Fruit fly (Drosophila melanogaster): ENCODE measurements around the gene Rpt3R.

Rpt3R gene

dm6 chr3R:9756187-9756586 lies at the start of gene Rpt3R, which contains the start of gene Alg12 (continued):
- TF ChIP-seq CG16813 (GFP tag; IDR thresholded peaks at IDR 0.05; ENCODE audit: partially characterized antibody) (peak; percentile 48; the same call in 2 of the 3 replicates), pzg (GFP tag; optimal IDR thresholded peaks at IDR 0.05) (peak; percentile 38), sr (GFP tag; IDR thresholded peaks at IDR 0.05) (no peak), CG3163 (GFP tag; optimal IDR thresholded peaks at IDR 0.05) (no peak), zfh1 (GFP tag; IDR thresholded peaks at IDR 0.05) (no peak), HLH54F (GFP tag; optimal IDR thresholded peaks at IDR 0.05) (no peak), BEAF-32 (GFP tag; optimal IDR thresholded peaks at IDR 0.05) (peak; percentile 62), Myb (GFP tag; optimal IDR thresholded peaks at IDR 0.05) (no peak), vnd (GFP tag; IDR thresholded peaks at IDR 0.05; ENCODE audit: partially characterized antibody) (0 out of 3 replicates have a peak, but pooled peaks have one; percentile 28), CG10431 (GFP tag; optimal IDR thresholded peaks at IDR 0.05) (no peak), CG14441 (GFP tag; IDR thresholded peaks at IDR 0.05) (no peak), odd (GFP tag; optimal IDR thresholded peaks at IDR 0.05) (no peak), unc-4 (GFP tag; IDR thresholded peaks at IDR 0.05; ENCODE audit: partially characterized antibody) (peak; percentile 62), crp (GFP tag; optimal IDR thresholded peaks at IDR 0.05) (peak; percentile 28 to 90), pita (GFP tag; optimal IDR thresholded peaks at IDR 0.05) (no peak), CG15696 (tag; optimal IDR thresholded peaks at IDR 0.05) (no peak), Oaz (GFP tag; IDR thresholded peaks at IDR 0.05) (no peak), bbx (GFP tag; IDR thresholded peaks at IDR 0.05; ENCODE audit: partially characterized antibody) (peak; percentile 37; the same call in 1 of the 2 replicates), Nf-YB (GFP tag; optimal IDR thresholded peaks at IDR 0.05) (no peak), scrt (GFP tag; optimal IDR thresholded peaks at IDR 0.05) (peak; percentile 95), chn (GFP tag; optimal IDR thresholded peaks at IDR 0.05) (no peak), CG1792 (GFP tag; optimal IDR thresholded peaks at IDR 0.05) (no peak), vfl (GFP tag; optimal IDR thresholded peaks at IDR 0.05) (no peak), tin (GFP tag; optimal IDR thresholded peaks at IDR 0.05) (no peak), mirr (GFP tag; optimal IDR thresholded peaks at IDR 0.05) (no peak), Doc3 (GFP tag; IDR thresholded peaks at IDR 0.05; ENCODE audit: partially characterized antibody) (peak; percentile 70), CG31365 (tag; optimal IDR thresholded peaks at IDR 0.05) (no peak), Atf6 (GFP tag; IDR thresholded peaks at IDR 0.05) (no peak), sna (GFP tag; IDR thresholded peaks at IDR 0.05; ENCODE audit: partially characterized antibody) (peak; percentile 54; the same call in 1 of the 2 replicates), CG17802 (tag; optimal IDR thresholded peaks at IDR 0.05) (no peak), CG13775 (GFP tag; optimal IDR thresholded peaks at IDR 0.05) (no peak), CG10543 (GFP tag; optimal IDR thresholded peaks at IDR 0.05) (no peak), CG9609 (GFP tag; optimal IDR thresholded peaks at IDR 0.05) (no peak), Opbp (GFP tag; IDR thresholded peaks at IDR 0.05; ENCODE audit: partially characterized antibody) (no peak), CG9797 (GFP tag; optimal IDR thresholded peaks at IDR 0.05) (no peak), CG11085 (GFP tag; IDR thresholded peaks at IDR 0.05) (no peak), stwl (tag; optimal IDR thresholded peaks at IDR 0.05) (peak; percentile 29), CG18476 (GFP tag; optimal IDR thresholded peaks at IDR 0.05) (no peak), CG7786 (GFP tag; optimal IDR thresholded peaks at IDR 0.05) (no peak), sens-2 (GFP tag; IDR thresholded peaks at IDR 0.05) (no peak), CG34224 (GFP tag; IDR thresholded peaks at IDR 0.05; ENCODE audit: partially characterized antibody) (peak; percentile 70), CG30403 (GFP tag; optimal IDR thresholded peaks at IDR 0.05) (no peak), TFAM (GFP tag; optimal IDR thresholded peaks at IDR 0.05) (no peak), Lhr (GFP tag; optimal IDR thresholded peaks at IDR 0.05) (no peak), da (GFP tag; optimal IDR thresholded peaks at IDR 0.05) (no peak), pho (GFP tag; optimal IDR thresholded peaks at IDR 0.05) (no peak), Ravus (GFP tag; IDR thresholded peaks at IDR 0.05) (no peak), Hr78 (GFP tag; optimal IDR thresholded peaks at IDR 0.05) (no peak), H2.0 (GFP tag; IDR thresholded peaks at IDR 0.05) (no peak), toy (GFP tag; IDR thresholded peaks at IDR 0.05) (no peak)
